Worm (Caenorhabditis elegans) whole organism, L4 larva: Measurements from ENCODE around the gene twk-12.

Experiments
- lin-1 ChIP-seq: fragments of 200-800 bp; sonication (Bioruptor generic); IDR thresholded peaks from 2 replicates; pipeline ENCODE4 v1.3.6; 2022; ENCODE audit warnings: missing genetic modification reagents, missing genetic modification characterization, missing compliant biosample characterization
- pha-4 ChIP-seq, 2 experiments: fragments of 150-350 bp in 1 of 2; fragments of 200-800 bp in 1 of 2; sonication (Bioruptor generic) in 1 of 2; IDR thresholded peaks in 1 of 2; optimal IDR thresholded peaks in 1 of 2; 2 replicates each; pipeline versions ENCODE4 v1.3.6 to Lab custom; 2014 to 2022; ENCODE audit warnings: missing genetic modification characterization in 2 of 2, missing genetic modification reagents in 2 of 2, missing biosample characterization in 1 of 2, missing compliant biosample characterization in 1 of 2

- no peak for TF ChIP-seq lin-1 (GFP tag; lab: Robert Waterston, UW)
- TF ChIP-seq pha-4 (GFP tag; IDR thresholded peaks at IDR 0.05; lab: Robert Waterston, UW), result no peak
- TF ChIP-seq pha-4 (tag; optimal IDR thresholded peaks at IDR 0.05; lab: Kevin White, UChicago), result no peak
These were observed 4.2 kb downstream of the twk-12 start, which contains the start of gene ceh-22 for ce11 chrV:10671618-10672017.
